Fruit fly (Drosophila melanogaster) whole organism, embryonic: ENCODE measurements around the gene CG8236.

Experiments used
- CG10543 ChIP-seq: fragments of 200-800 bp; sonication (Bioruptor generic); optimal IDR thresholded peaks from 3 replicates; lab custom pipeline; 2017; ENCODE audit warnings: missing biosample characterization, mild to moderate bottlenecking, missing genetic modification characterization, moderate library complexity
- CG10565 ChIP-seq: fragments of 200-800 bp; sonication (Bioruptor generic); optimal IDR thresholded peaks from 3 replicates; lab custom pipeline; 2016; ENCODE audit warnings: missing biosample characterization, mild to moderate bottlenecking, missing genetic modification characterization
- CG1832 ChIP-seq: fragments of 200-800 bp; sonication (Bioruptor generic); optimal IDR thresholded peaks from 2 replicates; lab custom pipeline; 2017; ENCODE audit warnings: missing biosample characterization, mild to moderate bottlenecking, missing genetic modification characterization, inconsistent platforms
- CG34422 ChIP-seq: fragments of 200-800 bp; sonication (Bioruptor generic); IDR thresholded peaks from 3 replicates; pipeline ENCODE4 v1.3.6; 2022; ENCODE audit warnings: missing biosample characterization, missing genetic modification characterization
- CG6813 ChIP-seq: fragments of 200-800 bp; sonication (Bioruptor generic); optimal IDR thresholded peaks from 2 replicates; lab custom pipeline; 2017; ENCODE audit warnings: missing biosample characterization, missing genetic modification characterization, mild to moderate bottlenecking, moderate library complexity, missing genetic modification reagents
- Dbx ChIP-seq: fragments of 200-800 bp; sonication (Bioruptor generic); IDR thresholded peaks from 3 replicates; pipeline ENCODE4 v1.3.6; 2022; ENCODE audit warnings: missing biosample characterization, missing genetic modification characterization
- H2.0 ChIP-seq: fragments of 200-800 bp; sonication (Bioruptor generic); IDR thresholded peaks from 2 replicates; pipeline ENCODE4 v1.3.6; 2022; ENCODE audit warnings: missing biosample characterization, missing genetic modification characterization
- fu2 ChIP-seq: fragments of 200-800 bp; sonication (Bioruptor generic); optimal IDR thresholded peaks from 2 replicates; lab custom pipeline; 2016; ENCODE audit warnings: missing biosample characterization, missing genetic modification characterization
- gfzf ChIP-seq: fragments of 200-800 bp; sonication (Bioruptor generic); optimal IDR thresholded peaks from 2 replicates; lab custom pipeline; 2016; ENCODE audit warnings: missing biosample characterization, mild to moderate bottlenecking, missing genetic modification characterization, moderate library complexity
- hth ChIP-seq: fragments of >200 bp; optimal IDR thresholded peaks from 2 replicates; lab custom pipeline; 2017; ENCODE audit warnings: inconsistent platforms
- inv ChIP-seq: fragments of 200-800 bp; sonication (Bioruptor generic); IDR thresholded peaks from 2 replicates; pipeline ENCODE4 v1.3.6; 2022; ENCODE audit warnings: missing biosample characterization, missing genetic modification characterization; ENCODE audit not compliant: partially characterized antibody
- schlank ChIP-seq: fragments of 200-800 bp; sonication (Bioruptor generic); optimal IDR thresholded peaks from 2 replicates; lab custom pipeline; 2018; ENCODE audit warnings: missing biosample characterization, mild to moderate bottlenecking, missing genetic modification characterization
- so ChIP-seq: fragments of 200-800 bp; sonication (Bioruptor generic); IDR thresholded peaks from 3 replicates; pipeline ENCODE4 v1.3.6; 2022; ENCODE audit warnings: missing biosample characterization, missing genetic modification characterization

DNA sequence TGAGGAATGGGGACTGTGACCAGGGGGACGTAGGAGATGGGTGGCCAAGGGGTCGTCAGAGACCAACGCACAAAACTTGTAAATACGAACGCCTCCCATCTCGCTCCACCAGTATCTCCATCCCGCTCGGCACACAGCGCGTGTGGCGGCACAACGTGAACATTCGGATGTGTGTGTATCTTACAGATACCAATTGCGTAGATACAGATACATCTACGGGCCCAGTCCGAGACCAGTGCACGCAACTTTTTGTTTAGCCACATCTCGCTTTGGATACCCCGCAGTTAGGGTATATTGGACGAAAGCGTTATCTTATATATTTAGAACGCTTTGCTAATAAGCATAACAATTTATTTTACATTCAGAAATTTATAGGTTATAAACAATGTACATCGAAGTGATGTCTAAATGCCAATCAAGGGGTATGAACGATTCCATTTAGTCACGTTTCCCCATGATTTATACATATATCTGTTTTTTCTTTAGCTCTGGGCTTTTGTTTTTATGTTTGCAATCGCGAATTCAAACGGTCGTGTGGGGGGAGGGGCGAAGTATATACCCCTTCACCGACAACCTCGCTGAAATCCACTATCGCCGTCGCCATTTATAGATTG is 42.2 kb downstream of the CG8236 start:
- peak; percentile 99 for TF ChIP-seq CG10543 (GFP tag; lab: Kevin White, UChicago)
- peak; percentile 99 for TF ChIP-seq schlank
- TF ChIP-seq H2.0 (GFP tag; lab: Robert Waterston, UW), result peak; percentile 99
- peak; percentile 100 for TF ChIP-seq Dbx (GFP tag; lab: Robert Waterston, UW)
- TF ChIP-seq hth, result no peak
- TF ChIP-seq CG6813, result peak; percentile 98
- no peak for TF ChIP-seq inv (GFP tag; lab: Robert Waterston, UW)
- no peak for TF ChIP-seq CG1832 (GFP tag; lab: Kevin White, UChicago)
- TF ChIP-seq CG10565 (GFP tag; lab: Kevin White, UChicago), result peak; percentile 95
- peak; percentile 36 for TF ChIP-seq gfzf (GFP tag; lab: Kevin White, UChicago)
- TF ChIP-seq CG34422 (GFP tag; lab: Robert Waterston, UW), result peak; percentile 98
- TF ChIP-seq fu2 (GFP tag; lab: Kevin White, UChicago), result peak; percentile 98
- peak; percentile 99 for TF ChIP-seq so (GFP tag; lab: Robert Waterston, UW)
